Fruit fly (Drosophila melanogaster) whole organism: ENCODE data around the gene CG12523.

ENCODE experiments used
- CG8478 ChIP-seq: fragments of >200 bp; optimal IDR thresholded peaks from 2 replicates; lab custom pipeline; 2018; ENCODE audit warnings: inconsistent platforms
- Dll ChIP-seq: fragments of >200 bp; optimal IDR thresholded peaks from 2 replicates; lab custom pipeline; 2017
- EcR ChIP-seq, 2 experiments: fragments of >200 bp; optimal IDR thresholded peaks; 2 replicates each; lab custom pipeline; 2017; ENCODE audit warnings: missing biosample characterization in 2 of 2, missing genetic modification characterization in 2 of 2, missing genetic modification reagents in 2 of 2
- pan ChIP-seq: fragments of >200 bp; optimal IDR thresholded peaks from 2 replicates; lab custom pipeline; 2017
- psq ChIP-seq: fragments of >200 bp; optimal IDR thresholded peaks from 2 replicates; lab custom pipeline; 2017
- usp ChIP-seq: fragments of >200 bp; optimal IDR thresholded peaks from 2 replicates; lab custom pipeline; 2017; ENCODE audit warnings: missing biosample characterization, missing genetic modification characterization, mixed read lengths

The CG12523 gene

dm6 chr3L:10817670-10818650 lies 17.0 kb downstream of the CG12523 start:
- TF ChIP-seq Dll (lab: Kevin White, UChicago) (no peak), psq (no peak), CG8478 (lab: Kevin White, UChicago) (no peak), EcR (GFP tag; optimal IDR thresholded peaks at IDR 0.05; lab: Kevin White, UChicago) (no peak), pan (lab: Kevin White, UChicago) (no peak), usp (GFP tag; lab: Kevin White, UChicago) (no peak)

- TF ChIP-seq CG8478 (lab: Kevin White, UChicago) (no peak), Dll (lab: Kevin White, UChicago) (no peak), psq (no peak)
Observed at dm6 chr3L:10821468-10821867, 20.5 kb downstream of the CG12523 start.

DNA sequence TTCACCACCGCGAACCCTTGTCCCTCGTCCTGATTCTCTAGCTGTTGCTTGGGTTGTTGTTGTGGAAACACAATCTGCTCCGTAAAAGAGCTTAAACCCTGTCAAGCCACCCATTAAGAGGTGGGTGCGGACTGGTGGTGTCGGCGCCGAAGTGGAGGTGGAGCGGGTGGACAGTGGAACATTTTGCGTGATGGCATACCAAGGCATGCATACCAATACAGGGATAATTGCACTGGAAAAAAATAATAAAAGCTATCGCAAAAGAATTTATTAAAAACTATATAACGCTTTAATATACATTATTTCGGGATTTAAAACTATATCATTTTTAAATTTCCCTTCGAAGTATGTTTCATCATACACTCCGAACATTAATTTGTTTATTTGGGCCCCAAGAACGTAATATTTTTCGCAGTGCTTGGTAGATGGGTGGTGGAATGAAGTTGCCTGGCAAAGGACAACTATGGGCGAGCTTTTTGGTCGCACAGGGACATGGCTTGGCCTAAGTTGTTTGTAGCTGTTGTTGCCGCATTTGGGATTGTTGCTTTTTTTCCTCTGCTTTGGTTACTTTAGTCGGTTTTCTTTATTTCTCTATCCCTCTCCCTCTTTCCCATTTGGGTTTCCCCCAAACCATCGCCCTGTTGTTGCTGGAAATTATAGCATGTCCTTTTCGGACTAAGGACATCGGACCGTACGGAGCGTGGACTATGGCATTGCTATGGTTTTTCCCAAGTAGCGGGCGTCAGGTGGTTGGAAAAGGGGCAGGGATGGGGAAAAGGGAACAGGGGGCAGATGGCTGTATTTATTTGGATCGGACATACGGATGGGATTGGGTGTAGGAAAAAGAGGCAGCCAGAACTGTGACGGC lies 21.6 kb downstream of the CG12523 start:
- TF ChIP-seq Dll (lab: Kevin White, UChicago) (no peak), psq (no peak), pan (lab: Kevin White, UChicago) (no peak), CG8478 (lab: Kevin White, UChicago) (no peak), usp (GFP tag; lab: Kevin White, UChicago) (no peak), EcR (GFP tag; optimal IDR thresholded peaks at IDR 0.05; lab: Kevin White, UChicago) (no peak)

DNA sequence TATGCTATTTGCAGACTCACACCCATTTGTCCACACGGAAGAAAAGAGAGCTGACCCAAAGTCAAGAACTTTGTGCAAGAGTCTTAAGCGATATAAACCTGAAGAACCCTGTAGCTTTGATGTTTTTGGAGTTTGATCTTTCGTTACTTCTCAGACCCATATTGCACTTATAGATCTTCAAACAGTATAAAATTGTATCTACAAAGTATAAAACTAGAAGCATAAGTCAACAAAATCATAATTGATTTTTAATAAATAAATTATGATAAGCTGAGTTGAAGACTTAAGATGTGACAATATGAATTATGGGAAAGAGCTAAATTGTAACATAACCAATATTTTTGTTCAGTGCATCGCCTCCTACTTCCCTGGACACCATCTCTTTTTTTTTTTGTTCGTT lies 26.4 kb downstream of the CG12523 start:
- TF ChIP-seq EcR (GFP tag; optimal IDR thresholded peaks at IDR 0.05; lab: Kevin White, UChicago) (no peak), usp (GFP tag; lab: Kevin White, UChicago) (no peak), CG8478 (lab: Kevin White, UChicago) (no peak), psq (no peak), pan (lab: Kevin White, UChicago) (no peak), Dll (lab: Kevin White, UChicago) (no peak)

DNA sequence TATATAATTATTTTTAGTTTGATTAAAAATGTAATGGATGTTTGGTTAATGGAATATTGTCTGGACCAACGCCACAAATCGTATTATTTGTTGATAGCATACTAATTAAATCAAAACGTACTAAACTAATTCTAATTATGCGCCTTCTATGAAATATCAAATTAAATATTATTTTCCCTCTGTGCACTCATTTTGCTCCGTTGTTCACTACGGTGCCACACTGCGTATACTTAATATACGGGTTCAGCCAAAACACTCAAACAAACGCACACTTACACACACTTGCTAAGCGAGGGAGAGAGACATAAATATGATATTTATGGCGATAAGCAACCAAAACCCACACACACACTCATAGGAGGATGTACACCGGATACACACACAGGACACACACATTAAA lies 28.2 kb downstream of the CG12523 start:
- TF ChIP-seq usp (GFP tag; lab: Kevin White, UChicago) (no peak), EcR (GFP tag; optimal IDR thresholded peaks at IDR 0.05; lab: Kevin White, UChicago) (no peak), pan (lab: Kevin White, UChicago) (no peak), psq (no peak), CG8478 (lab: Kevin White, UChicago) (no peak), Dll (lab: Kevin White, UChicago) (no peak)

- no peak for TF ChIP-seq usp (GFP tag; lab: Kevin White, UChicago)
- no peak for TF ChIP-seq EcR (GFP tag; optimal IDR thresholded peaks at IDR 0.05; lab: Kevin White, UChicago)
- TF ChIP-seq CG8478 (lab: Kevin White, UChicago): no peak
- TF ChIP-seq Dll (lab: Kevin White, UChicago): no peak
- TF ChIP-seq pan (lab: Kevin White, UChicago): no peak
- TF ChIP-seq psq: no peak
Observed at dm6 chr3L:10833222-10833621, 32.2 kb downstream of the CG12523 start.

DNA sequence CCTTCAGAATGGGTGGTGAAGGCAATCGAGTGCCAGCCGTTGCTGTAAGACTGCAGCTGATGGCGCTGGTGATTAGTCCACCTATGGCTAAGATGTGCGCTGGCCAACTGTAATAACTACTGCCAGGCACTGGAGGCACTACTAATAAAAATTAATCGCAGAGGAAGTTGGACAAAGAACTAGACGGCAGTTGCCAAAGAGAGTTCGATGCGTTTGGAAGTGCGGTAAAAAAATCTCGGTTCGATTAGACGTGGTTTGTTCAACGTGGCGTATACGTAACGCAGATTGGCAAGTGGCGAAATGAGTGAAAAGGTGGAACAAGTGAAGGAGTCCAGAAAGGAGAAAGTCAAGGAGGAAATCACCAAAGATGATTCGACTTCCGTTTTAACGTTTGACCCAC lies 34.2 kb downstream of the CG12523 start, which contains the start of gene tna:
TSS of gene tna (plus strand) at position 301 of the 400 bp plus-strand sequence.
- no peak for TF ChIP-seq Dll (lab: Kevin White, UChicago)
- no peak for TF ChIP-seq EcR (GFP tag; optimal IDR thresholded peaks at IDR 0.05; lab: Kevin White, UChicago)
- no peak for TF ChIP-seq CG8478 (lab: Kevin White, UChicago)
- no peak for TF ChIP-seq pan (lab: Kevin White, UChicago)
- no peak for TF ChIP-seq psq
- TF ChIP-seq usp (GFP tag; lab: Kevin White, UChicago): no peak

DNA sequence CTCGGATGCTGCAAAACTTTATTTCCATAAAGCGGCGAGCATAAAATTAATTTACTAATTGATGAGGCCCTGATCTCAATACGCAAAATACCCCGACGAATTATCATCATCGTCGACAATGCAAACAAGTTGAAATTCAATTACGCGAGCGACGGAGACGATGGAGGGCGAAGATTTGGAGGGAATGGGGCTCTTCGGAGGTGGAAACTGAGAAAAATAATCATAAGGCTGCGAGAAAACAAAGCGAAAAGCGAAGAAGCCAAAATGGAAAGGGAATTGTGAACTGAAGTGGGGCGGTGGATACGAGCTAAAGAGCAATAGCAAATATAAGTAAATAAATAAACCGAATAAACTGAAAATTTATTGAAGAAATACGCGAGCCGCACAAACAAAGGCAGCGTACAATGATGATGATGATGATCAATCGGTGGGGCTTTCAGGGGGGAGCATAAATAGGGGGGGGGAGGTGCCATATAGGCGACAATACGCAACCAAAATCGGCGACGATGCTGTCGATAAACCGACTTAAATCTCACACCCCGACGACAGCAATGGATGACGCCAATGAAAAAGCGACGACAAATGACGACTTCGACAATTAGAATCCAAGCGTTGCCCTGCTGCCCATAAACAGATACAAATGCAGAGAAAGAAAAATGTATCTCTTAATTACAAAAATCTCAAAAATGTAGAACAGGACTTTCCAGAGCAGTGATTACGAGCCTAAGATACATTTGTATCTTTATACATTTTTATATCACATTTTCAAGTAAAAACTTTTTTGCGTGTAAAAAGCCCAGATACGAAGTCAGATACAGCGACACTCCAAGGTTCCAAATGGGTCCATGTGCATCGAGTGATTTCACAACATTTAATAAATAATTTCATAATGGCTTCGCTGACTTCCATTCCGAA lies 37.1 kb downstream of the CG12523 start:
- TF ChIP-seq CG8478 (lab: Kevin White, UChicago) (no peak), usp (GFP tag; lab: Kevin White, UChicago) (no peak), psq (no peak), pan (lab: Kevin White, UChicago) (no peak), EcR (GFP tag; optimal IDR thresholded peaks at IDR 0.05; lab: Kevin White, UChicago) (no peak), Dll (lab: Kevin White, UChicago) (no peak)

DNA sequence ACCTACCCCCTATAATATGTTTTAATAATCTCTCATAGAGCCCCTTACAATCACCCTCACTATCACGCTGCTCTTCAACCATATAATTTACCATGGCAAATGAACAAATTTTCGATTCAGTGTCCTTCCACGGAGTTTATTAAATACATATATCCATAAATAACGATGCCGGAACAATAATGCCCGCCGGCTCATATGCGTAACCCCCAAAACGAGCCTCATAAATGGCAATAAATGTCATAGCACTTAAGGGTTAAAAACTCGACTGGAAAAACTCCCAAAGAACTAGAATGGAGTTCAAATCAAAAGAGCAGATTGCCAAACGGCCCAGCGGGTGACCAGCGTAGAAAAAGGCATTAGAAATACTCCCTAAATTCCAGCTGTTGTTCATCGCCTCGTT lies 39.9 kb downstream of the CG12523 start:
- TF ChIP-seq EcR (GFP tag; optimal IDR thresholded peaks at IDR 0.05; lab: Kevin White, UChicago): no peak
- no peak for TF ChIP-seq CG8478 (lab: Kevin White, UChicago)
- TF ChIP-seq psq: no peak
- TF ChIP-seq usp (GFP tag; lab: Kevin White, UChicago): no peak
- no peak for TF ChIP-seq Dll (lab: Kevin White, UChicago)
- TF ChIP-seq pan (lab: Kevin White, UChicago): no peak

DNA sequence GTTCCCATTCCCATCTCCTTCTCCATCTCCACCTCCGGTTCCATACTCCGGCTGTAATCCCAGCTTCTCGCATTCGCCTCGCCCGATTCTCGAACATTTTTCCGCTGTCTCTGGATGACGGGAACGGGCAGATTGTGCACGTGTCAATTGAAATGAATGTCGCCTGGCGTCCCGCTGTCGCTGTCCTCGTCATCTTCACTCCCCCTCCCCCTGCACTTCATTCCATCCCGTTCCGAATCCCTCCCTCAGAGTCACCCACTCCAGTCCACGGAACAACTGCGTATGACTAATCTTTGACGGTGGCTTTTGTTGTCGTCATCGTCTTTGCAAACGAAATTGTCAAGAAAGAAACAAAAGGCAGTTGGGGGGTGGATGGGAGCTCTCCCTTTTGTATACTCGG lies 40.9 kb downstream of the CG12523 start:
- no peak for TF ChIP-seq psq
- TF ChIP-seq CG8478 (lab: Kevin White, UChicago): no peak
- no peak for TF ChIP-seq pan (lab: Kevin White, UChicago)
- no peak for TF ChIP-seq usp (GFP tag; lab: Kevin White, UChicago)
- no peak for TF ChIP-seq Dll (lab: Kevin White, UChicago)
